Fruit fly (Drosophila melanogaster): ENCODE results near the gene CG32206.

DNA sequence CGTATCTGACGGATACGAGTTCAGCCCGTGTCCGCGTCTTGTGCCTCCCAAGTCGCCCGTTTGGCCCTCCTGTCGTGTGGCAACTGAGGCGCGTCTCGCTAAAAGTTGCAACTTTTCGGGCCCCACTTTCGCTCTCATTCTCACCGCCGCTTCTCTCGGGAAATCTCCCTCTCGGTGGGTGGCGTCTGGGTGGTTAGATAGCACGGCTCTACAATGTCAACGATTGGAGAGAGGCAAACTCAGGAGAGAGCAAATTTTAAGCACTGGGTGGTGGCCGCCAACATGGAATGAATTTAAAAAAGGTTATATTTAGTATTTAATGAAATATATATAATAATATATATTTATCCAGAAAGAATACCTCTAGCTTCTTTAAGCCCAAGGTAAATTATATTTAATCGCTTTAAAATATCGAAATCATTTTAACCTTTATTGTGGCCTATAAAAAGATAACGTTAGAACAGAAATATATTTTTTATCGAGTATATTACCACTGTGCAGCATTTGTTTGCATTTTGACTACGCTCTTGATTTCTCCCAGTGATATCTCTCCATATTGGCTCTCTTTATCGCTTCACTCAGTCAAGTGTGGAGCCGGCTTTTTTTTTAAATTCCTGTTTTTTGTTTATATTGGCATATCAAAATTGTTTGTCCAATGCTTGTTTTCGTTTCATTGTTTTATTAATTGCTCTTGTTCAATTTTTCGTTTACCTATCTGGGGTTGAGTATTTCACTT lies 120.1 kb downstream of the CG32206 start, which contains the start of gene Gbs-76A:
- TF ChIP-seq vri (GFP tag; optimal IDR thresholded peaks at IDR 0.05) (peak; percentile 63), cyc (GFP tag; optimal IDR thresholded peaks at IDR 0.05) (peak; percentile 54), Gug (GFP tag; IDR thresholded peaks at IDR 0.05) (peak; percentile 79)

Measured in whole organism, prepupa.